Fruit fly (Drosophila melanogaster): ENCODE data around the gene CG3817.

dm6 chr3R:14901408-14902352 is 3.1 kb downstream of the CG3817 start, which contains the start of gene RpS5b:
- TF ChIP-seq Myc (optimal IDR thresholded peaks at IDR 0.05), result no peak
- TF ChIP-seq psq (optimal IDR thresholded peaks at IDR 0.05), result no peak
